Fruit fly (Drosophila melanogaster): Measurements from ENCODE around the gene CG18764.

CG18764 gene

DNA sequence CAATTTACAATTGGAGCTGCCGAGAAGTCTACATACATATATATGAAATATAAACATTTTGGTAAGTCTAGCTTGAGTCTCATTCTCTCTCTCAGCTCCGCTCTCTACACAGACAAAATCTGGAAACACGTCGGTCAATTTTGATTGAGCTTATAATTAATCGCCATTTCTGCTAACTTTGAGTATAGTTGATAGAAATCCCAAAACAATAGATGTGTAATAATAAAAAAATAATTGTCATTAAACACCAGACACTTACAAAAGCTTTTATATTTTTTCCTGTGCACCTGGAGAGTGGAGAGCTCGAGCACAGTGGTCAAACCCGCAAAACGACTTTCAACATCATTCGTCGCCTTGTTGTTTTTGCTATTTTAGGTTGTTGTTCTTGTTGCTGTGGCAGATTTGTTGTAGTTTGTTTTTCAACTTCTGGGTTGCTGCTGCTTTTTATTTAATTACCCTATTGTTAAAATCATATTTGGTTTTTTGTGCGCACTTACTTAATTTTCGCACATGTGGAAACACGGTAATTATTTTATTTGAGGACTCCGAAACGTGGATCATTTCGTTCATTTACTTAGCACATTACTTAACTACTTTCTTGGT, 30.0 kb downstream of the CG18764 start (continued):
- peak; percentile 96 for TF ChIP-seq CG8388 (GFP tag; optimal IDR thresholded peaks at IDR 0.05)
- TF ChIP-seq hbn (GFP tag; IDR thresholded peaks at IDR 0.05; ENCODE audit: partially characterized antibody), result no peak; the same call in 1 of the 2 replicates
- peak; percentile 84 for TF ChIP-seq Usf (GFP tag; optimal IDR thresholded peaks at IDR 0.05)
- TF ChIP-seq maf-S (GFP tag; optimal IDR thresholded peaks at IDR 0.05), result peak; percentile 93
- peak; percentile 68 for TF ChIP-seq CG3163 (GFP tag; optimal IDR thresholded peaks at IDR 0.05)
- TF ChIP-seq CG9817 (tag; optimal IDR thresholded peaks at IDR 0.05), result peak; percentile 94
- TF ChIP-seq CG13894 (tag; optimal IDR thresholded peaks at IDR 0.05), result peak; percentile 88
- TF ChIP-seq Myb (GFP tag; optimal IDR thresholded peaks at IDR 0.05), result peak; percentile 83
- TF ChIP-seq org-1 (GFP tag; optimal IDR thresholded peaks at IDR 0.05), result peak; percentile 92
- TF ChIP-seq Eip74EF (GFP tag; optimal IDR thresholded peaks at IDR 0.05), result peak in 1 of 2 experiments; percentile 90
- TF ChIP-seq CG8944 (GFP tag; optimal IDR thresholded peaks at IDR 0.05), result peak; percentile 93
- TF ChIP-seq pb (GFP tag; optimal IDR thresholded peaks at IDR 0.05), result peak; percentile 94
- peak; percentile 63 for TF ChIP-seq Jarid2 (GFP tag; optimal IDR thresholded peaks at IDR 0.05)
- peak; percentile 94 for TF ChIP-seq CG12155 (GFP tag; optimal IDR thresholded peaks at IDR 0.05)
- peak; percentile 86 for TF ChIP-seq CG6683 (GFP tag; optimal IDR thresholded peaks at IDR 0.05)
- peak; percentile 88 for TF ChIP-seq Ets97D (GFP tag; optimal IDR thresholded peaks at IDR 0.05)
- peak; percentile 94 for TF ChIP-seq CG11085 (GFP tag; IDR thresholded peaks at IDR 0.05)
- no peak for TF ChIP-seq tll (GFP tag; optimal IDR thresholded peaks at IDR 0.05)
- peak; percentile 95 for TF ChIP-seq pnt (GFP tag; optimal IDR thresholded peaks at IDR 0.05)
- peak; percentile 97 for TF ChIP-seq HHEX (GFP tag; optimal IDR thresholded peaks at IDR 0.05)
- peak; percentile 77 for TF ChIP-seq YL-1 (GFP tag; optimal IDR thresholded peaks at IDR 0.05)
- TF ChIP-seq CG17186 (GFP tag; optimal IDR thresholded peaks at IDR 0.05), result peak; percentile 72
- TF ChIP-seq CG15479 (GFP tag; optimal IDR thresholded peaks at IDR 0.05), result no peak
- peak; percentile 94 for TF ChIP-seq CG31224 (GFP tag; IDR thresholded peaks at IDR 0.05)
- peak; percentile 93 for TF ChIP-seq scrt (GFP tag; optimal IDR thresholded peaks at IDR 0.05)
- TF ChIP-seq CG14050 (GFP tag; IDR thresholded peaks at IDR 0.05), result peak; percentile 95
- peak; percentile 95 for TF ChIP-seq CG16779 (GFP tag; IDR thresholded peaks at IDR 0.05)
- peak; percentile 77 for TF ChIP-seq Neu2 (GFP tag; optimal IDR thresholded peaks at IDR 0.05; ENCODE audit: borderline replicate concordance)
- peak; percentile 90 for TF ChIP-seq dati (GFP tag; IDR thresholded peaks at IDR 0.05)
- TF ChIP-seq row (GFP tag; IDR thresholded peaks at IDR 0.05), result peak; percentile 97
- TF ChIP-seq sqz (GFP tag; optimal IDR thresholded peaks at IDR 0.05), result peak; percentile 86
- TF ChIP-seq CG17568 (GFP tag; optimal IDR thresholded peaks at IDR 0.05), result peak; percentile 96
- TF ChIP-seq Rx (GFP tag; IDR thresholded peaks at IDR 0.05), result peak; percentile 84
- peak; percentile 94 for TF ChIP-seq CG18619 (GFP tag; optimal IDR thresholded peaks at IDR 0.05)
- peak; percentile 97 for TF ChIP-seq CG34422 (GFP tag; IDR thresholded peaks at IDR 0.05)
- TF ChIP-seq sisA (GFP tag; IDR thresholded peaks at IDR 0.05), result peak; percentile 96
- TF ChIP-seq emc (GFP tag; optimal IDR thresholded peaks at IDR 0.05), result peak; percentile 87
- TF ChIP-seq CG8281 (tag; optimal IDR thresholded peaks at IDR 0.05), result peak; percentile 83
- TF ChIP-seq Taf1 (GFP tag; IDR thresholded peaks at IDR 0.05), result peak; percentile 91
- TF ChIP-seq Dref (GFP tag; IDR thresholded peaks at IDR 0.05), result peak; percentile 39
- TF ChIP-seq CG7372 (GFP tag; IDR thresholded peaks at IDR 0.05), result peak; percentile 95
- TF ChIP-seq unc-4 (GFP tag; IDR thresholded peaks at IDR 0.05; ENCODE audit: partially characterized antibody), result no peak
- peak; percentile 95 for TF ChIP-seq CG4730 (GFP tag; IDR thresholded peaks at IDR 0.05)
- peak; percentile 56 for TF ChIP-seq fd102C (GFP tag; optimal IDR thresholded peaks at IDR 0.05)
- TF ChIP-seq CG13287 (GFP tag; IDR thresholded peaks at IDR 0.05; ENCODE audit: partially characterized antibody), result no peak
- peak; percentile 96 for TF ChIP-seq Fer1 (GFP tag; optimal IDR thresholded peaks at IDR 0.05)
- TF ChIP-seq Oaz (GFP tag; IDR thresholded peaks at IDR 0.05), result peak; percentile 88
- peak; percentile 98 for TF ChIP-seq CG2678 (tag; optimal IDR thresholded peaks at IDR 0.05)
- TF ChIP-seq h (optimal IDR thresholded peaks at IDR 0.05), result no peak
- peak; percentile 96 for TF ChIP-seq CG10366 (GFP tag; IDR thresholded peaks at IDR 0.05)
